Worm (Caenorhabditis elegans): ENCODE measurements around the gene T26C5.2.
A peak's percentile ranks its signal among the peaks of the same experiment; 100 is the strongest.

T26C5.2 gene

ce11 chrII:9273984-9274383, 41.0 kb downstream of the T26C5.2 start:
- no peak for TF ChIP-seq T22C8.4 (GFP tag; IDR thresholded peaks at IDR 0.05)
- no peak for TF ChIP-seq flt-1 (GFP tag; IDR thresholded peaks at IDR 0.05)
- TF ChIP-seq ztf-23 (GFP tag; IDR thresholded peaks at IDR 0.05): no peak
- no peak for TF ChIP-seq cog-1 (tag; optimal IDR thresholded peaks at IDR 0.05)
- TF ChIP-seq klf-2 (GFP tag; conservative IDR thresholded peaks at IDR 0.05): no peak
- no peak for TF ChIP-seq med-1 (GFP tag; optimal IDR thresholded peaks at IDR 0.05; ENCODE audit: insufficient read depth)
- TF ChIP-seq ref-1 (GFP tag; conservative IDR thresholded peaks at IDR 0.05): no peak
- no peak for TF ChIP-seq tab-1 (GFP tag; IDR thresholded peaks at IDR 0.05)
- no peak for TF ChIP-seq ztf-29 (GFP tag; IDR thresholded peaks at IDR 0.05)

- TF ChIP-seq flt-1 (GFP tag; IDR thresholded peaks at IDR 0.05) (no peak), ztf-29 (GFP tag; IDR thresholded peaks at IDR 0.05) (no peak), ztf-23 (GFP tag; IDR thresholded peaks at IDR 0.05) (no peak), med-1 (GFP tag; optimal IDR thresholded peaks at IDR 0.05; ENCODE audit: insufficient read depth) (no peak), T22C8.4 (GFP tag; IDR thresholded peaks at IDR 0.05) (no peak), ref-1 (GFP tag; conservative IDR thresholded peaks at IDR 0.05) (no peak), cog-1 (tag; optimal IDR thresholded peaks at IDR 0.05) (no peak), klf-2 (GFP tag; conservative IDR thresholded peaks at IDR 0.05) (no peak), tab-1 (GFP tag; IDR thresholded peaks at IDR 0.05) (no peak)
These were observed 41.7 kb downstream of the T26C5.2 start for ce11 chrII:9274734-9275133.

- TF ChIP-seq ztf-23 (GFP tag; IDR thresholded peaks at IDR 0.05) (no peak), cog-1 (tag; optimal IDR thresholded peaks at IDR 0.05) (no peak), ztf-29 (GFP tag; IDR thresholded peaks at IDR 0.05) (no peak), flt-1 (GFP tag; IDR thresholded peaks at IDR 0.05) (no peak), med-1 (GFP tag; optimal IDR thresholded peaks at IDR 0.05; ENCODE audit: insufficient read depth) (no peak), T22C8.4 (GFP tag; IDR thresholded peaks at IDR 0.05) (no peak), tab-1 (GFP tag; IDR thresholded peaks at IDR 0.05) (no peak), ref-1 (GFP tag; conservative IDR thresholded peaks at IDR 0.05) (no peak), klf-2 (GFP tag; conservative IDR thresholded peaks at IDR 0.05) (no peak)
These were observed 42.1 kb downstream of the T26C5.2 start for ce11 chrII:9275173-9275572.

ce11 chrII:9277153-9277552, 44.1 kb downstream of the T26C5.2 start:
- no peak for TF ChIP-seq flt-1 (GFP tag; IDR thresholded peaks at IDR 0.05)

- TF ChIP-seq ref-1 (GFP tag; conservative IDR thresholded peaks at IDR 0.05) (no peak), klf-2 (GFP tag; conservative IDR thresholded peaks at IDR 0.05) (no peak), cog-1 (tag; optimal IDR thresholded peaks at IDR 0.05) (no peak), med-1 (GFP tag; optimal IDR thresholded peaks at IDR 0.05; ENCODE audit: insufficient read depth) (no peak), tab-1 (GFP tag; IDR thresholded peaks at IDR 0.05) (no peak), ztf-29 (GFP tag; IDR thresholded peaks at IDR 0.05) (no peak), T22C8.4 (GFP tag; IDR thresholded peaks at IDR 0.05) (no peak), ztf-23 (GFP tag; IDR thresholded peaks at IDR 0.05) (no peak), flt-1 (GFP tag; IDR thresholded peaks at IDR 0.05) (no peak)
These were observed 46.0 kb downstream of the T26C5.2 start for ce11 chrII:9279016-9279415.

- no peak for TF ChIP-seq flt-1 (GFP tag; IDR thresholded peaks at IDR 0.05)
- no peak for TF ChIP-seq T22C8.4 (GFP tag; IDR thresholded peaks at IDR 0.05)
- no peak for TF ChIP-seq klf-2 (GFP tag; conservative IDR thresholded peaks at IDR 0.05)
These were observed 47.2 kb downstream of the T26C5.2 start, which contains the start of gene gldi-3 for ce11 chrII:9280048-9280772. Gene gldi-3, minus strand, starts transcription at chrII:9280098.

- TF ChIP-seq tab-1 (GFP tag; IDR thresholded peaks at IDR 0.05) (no peak), ztf-29 (GFP tag; IDR thresholded peaks at IDR 0.05) (no peak), ztf-23 (GFP tag; IDR thresholded peaks at IDR 0.05) (no peak), med-1 (GFP tag; optimal IDR thresholded peaks at IDR 0.05; ENCODE audit: insufficient read depth) (no peak), klf-2 (GFP tag; conservative IDR thresholded peaks at IDR 0.05) (no peak), cog-1 (tag; optimal IDR thresholded peaks at IDR 0.05) (no peak), T22C8.4 (GFP tag; IDR thresholded peaks at IDR 0.05) (no peak), flt-1 (GFP tag; IDR thresholded peaks at IDR 0.05) (no peak), ref-1 (GFP tag; conservative IDR thresholded peaks at IDR 0.05) (no peak)
These were observed 47.8 kb downstream of the T26C5.2 start for ce11 chrII:9280846-9281245.

- TF ChIP-seq ztf-29 (GFP tag; IDR thresholded peaks at IDR 0.05) (no peak), tab-1 (GFP tag; IDR thresholded peaks at IDR 0.05) (no peak), klf-2 (GFP tag; conservative IDR thresholded peaks at IDR 0.05) (no peak), T22C8.4 (GFP tag; IDR thresholded peaks at IDR 0.05) (no peak), cog-1 (tag; optimal IDR thresholded peaks at IDR 0.05) (no peak), ztf-23 (GFP tag; IDR thresholded peaks at IDR 0.05) (no peak)
These were observed 48.6 kb downstream of the T26C5.2 start for ce11 chrII:9281595-9281994.

- TF ChIP-seq T22C8.4 (GFP tag; IDR thresholded peaks at IDR 0.05) (no peak), ref-1 (GFP tag; conservative IDR thresholded peaks at IDR 0.05) (no peak), ztf-23 (GFP tag; IDR thresholded peaks at IDR 0.05) (no peak), ztf-29 (GFP tag; IDR thresholded peaks at IDR 0.05) (no peak), med-1 (GFP tag; optimal IDR thresholded peaks at IDR 0.05; ENCODE audit: insufficient read depth) (no peak), tab-1 (GFP tag; IDR thresholded peaks at IDR 0.05) (no peak), klf-2 (GFP tag; conservative IDR thresholded peaks at IDR 0.05) (no peak), flt-1 (GFP tag; IDR thresholded peaks at IDR 0.05) (no peak), cog-1 (tag; optimal IDR thresholded peaks at IDR 0.05) (no peak)
These were observed 49.0 kb downstream of the T26C5.2 start for ce11 chrII:9282065-9282464.

- TF ChIP-seq klf-2 (GFP tag; conservative IDR thresholded peaks at IDR 0.05): no peak
- TF ChIP-seq ref-1 (GFP tag; conservative IDR thresholded peaks at IDR 0.05): no peak
- peak; percentile 79 for TF ChIP-seq cog-1 (tag; optimal IDR thresholded peaks at IDR 0.05)
- peak; percentile 58; the same call in 1 of the 2 replicates for TF ChIP-seq ztf-23 (GFP tag; IDR thresholded peaks at IDR 0.05)
- TF ChIP-seq ztf-29 (GFP tag; IDR thresholded peaks at IDR 0.05): no peak
- peak; percentile 90 for TF ChIP-seq T22C8.4 (GFP tag; IDR thresholded peaks at IDR 0.05)
- TF ChIP-seq flt-1 (GFP tag; IDR thresholded peaks at IDR 0.05): peak; percentile 66; the same call in 1 of the 2 replicates
These were observed 49.8 kb downstream of the T26C5.2 start for ce11 chrII:9282787-9283186.

All from whole organism, midembryonic.